Worm (Caenorhabditis elegans) whole organism, young adult: Measurements from ENCODE around the gene cyp-35B1.

Experiments
- D2030.7 ChIP-seq: fragments of 200-800 bp; sonication (Bioruptor generic); IDR thresholded peaks from 2 replicates; pipeline ENCODE4 v1.3.6; 2022; ENCODE audit warnings: missing genetic modification reagents, missing genetic modification characterization, missing compliant biosample characterization
- F33H1.4 ChIP-seq: fragments of 200-800 bp; sonication (Bioruptor generic); IDR thresholded peaks from 2 replicates; pipeline ENCODE4 v1.3.6; 2022; ENCODE audit warnings: missing genetic modification reagents, missing genetic modification characterization, missing compliant biosample characterization
- K12H6.12 ChIP-seq: fragments of 200-800 bp; sonication (Bioruptor generic); optimal IDR thresholded peaks from 2 replicates; lab custom pipeline; 2018; ENCODE audit warnings: mild to moderate bottlenecking, missing genetic modification characterization, missing compliant biosample characterization
- pbrm-1 ChIP-seq: fragments of 200-800 bp; sonication (Bioruptor generic); IDR thresholded peaks from 2 replicates; pipeline ENCODE4 v1.3.6; 2022; ENCODE audit warnings: missing genetic modification reagents, missing genetic modification characterization, missing compliant biosample characterization
- sea-2 ChIP-seq: fragments of 200-800 bp; sonication (Bioruptor generic); IDR thresholded peaks from 2 replicates; pipeline ENCODE4 v1.3.6; 2022; ENCODE audit warnings: missing genetic modification characterization, missing compliant biosample characterization
- zfh-2 ChIP-seq: fragments of 200-800 bp; sonication (Bioruptor generic); conservative IDR thresholded peaks from 2 replicates; pipeline ENCODE4 v1.3.6; 2022; ENCODE audit warnings: missing genetic modification reagents, missing genetic modification characterization, missing compliant biosample characterization
- ztf-26 ChIP-seq: sonication (generic microtip); optimal IDR thresholded peaks from 2 replicates; lab custom pipeline; 2017; ENCODE audit warnings: missing genetic modification characterization, missing compliant biosample characterization

DNA sequence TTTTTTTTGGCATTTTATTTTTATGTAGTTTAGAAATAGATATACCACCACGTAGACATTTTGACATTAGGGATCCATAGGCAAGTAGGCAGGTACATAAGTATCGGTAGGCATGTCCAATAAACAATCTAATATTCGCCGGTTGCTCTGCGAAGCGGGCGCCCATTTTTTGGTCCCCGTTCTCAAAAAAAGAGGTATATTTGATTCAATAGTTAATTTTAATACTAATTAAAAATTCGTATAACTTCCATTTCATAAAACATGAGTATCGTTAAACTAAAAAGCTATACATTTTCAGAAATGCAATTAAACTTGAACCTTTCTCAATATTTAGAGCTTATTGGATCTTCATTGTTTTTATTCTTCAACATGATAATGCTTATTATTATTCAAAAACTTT is 38.1 kb downstream of the cyp-35B1 start, which contains the start of gene str-83:
- no peak for TF ChIP-seq sea-2 (GFP tag; lab: Robert Waterston, UW)
- no peak for TF ChIP-seq F33H1.4 (GFP tag; lab: Robert Waterston, UW)
- no peak for TF ChIP-seq pbrm-1 (GFP tag; lab: Robert Waterston, UW)
- no peak for TF ChIP-seq ztf-26 (tag; lab: Kevin White, UChicago)
- no peak for TF ChIP-seq zfh-2 (GFP tag; lab: Robert Waterston, UW)
- no peak for TF ChIP-seq D2030.7 (GFP tag; lab: Robert Waterston, UW)
- no peak for TF ChIP-seq K12H6.12 (tag; lab: Kevin White, UChicago)
